ENCODE assay signal across 3 worm cellular contexts in genomic region chrII:11004381-11004780, ce11.
TF ChIP-seq lines count a peak whose summit lies in the region.

No protein-coding gene starts in this region.

TF ChIP-seq in whole organism, L1 larva, 84 proteins besides CTCF, POLR2A, EP300 and RAD21:
- TF ChIP-seq nhr-84 (tag; optimal IDR thresholded peaks at IDR 0.05; lab: Kevin White, UChicago) (no peak), aly-2 (tag; optimal IDR thresholded peaks at IDR 0.05; lab: Kevin White, UChicago) (no peak), C34B4.2 (tag; optimal IDR thresholded peaks at IDR 0.05; lab: Kevin White, UChicago) (no peak), zip-4 (GFP tag; optimal IDR thresholded peaks at IDR 0.05; lab: Kevin White, UChicago) (no peak), lin-14 (GFP tag; optimal IDR thresholded peaks at IDR 0.05; lab: Kevin White, UChicago) (peak; percentile 30)

TF ChIP-seq in whole organism, L2 larva, 48 proteins besides CTCF, POLR2A, EP300 and RAD21:
- TF ChIP-seq nhr-129 (tag; optimal IDR thresholded peaks at IDR 0.05; lab: Kevin White, UChicago) (peak; percentile 6), lin-39 (tag; optimal IDR thresholded peaks at IDR 0.05; lab: Kevin White, UChicago) (peak; percentile 2), nhr-77 (tag; optimal IDR thresholded peaks at IDR 0.05; lab: Kevin White, UChicago) (no peak), R02D3.7 (tag; optimal IDR thresholded peaks at IDR 0.05; lab: Kevin White, UChicago) (no peak), elt-1 (tag; optimal IDR thresholded peaks at IDR 0.05; lab: Kevin White, UChicago) (no peak)
TF ChIP-seq in whole organism, L2 larva: peak in this region for 2.

TF ChIP-seq in whole organism, L3 larva, 47 proteins besides CTCF, POLR2A, EP300 and RAD21:
- peak; percentile 30 for TF ChIP-seq lin-39 (tag; optimal IDR thresholded peaks at IDR 0.05; lab: Kevin White, UChicago)
- no peak for TF ChIP-seq fos-1 (tag; optimal IDR thresholded peaks at IDR 0.05; lab: Kevin White, UChicago)

Comparison
In these comparisons a context has a peak if more than half of its experiments do, and no peak if none do; other contexts are left out.
1. Of the 22 proteins assayed by ChIP-seq in both whole organism, L1 larva and whole organism, L2 larva: peak only in whole organism, L1 larva: none; only in whole organism, L2 larva: lin-39; in both: none; in neither: 21.